Worm (Caenorhabditis elegans): Measurements from ENCODE around the gene zmp-6.

zmp-6 gene

DNA sequence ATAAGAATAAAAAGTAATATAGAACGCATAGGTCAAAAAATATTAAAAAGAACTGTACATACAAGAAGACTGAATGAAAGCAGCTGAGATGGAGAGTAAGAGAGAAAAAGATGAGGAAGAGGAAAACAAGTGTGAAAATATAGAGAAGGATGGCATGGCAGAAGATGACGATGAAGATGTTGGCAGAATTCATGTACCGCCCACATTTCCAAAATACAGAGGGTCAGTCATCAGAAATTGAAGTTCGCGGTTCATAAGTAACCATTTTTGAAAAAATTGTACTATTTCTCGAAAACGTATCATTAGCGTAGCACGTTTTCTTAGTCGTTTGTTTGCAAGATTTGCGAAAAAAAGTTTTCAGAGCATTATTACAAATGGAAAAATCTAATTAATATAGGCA lies at the start of gene zmp-6:
zmp-6 (minus strand) TSS at position 101 of the 400 bp plus-strand sequence.
- TF ChIP-seq ceh-22 (tag; optimal IDR thresholded peaks at IDR 0.05) (no peak), ceh-2 (tag; optimal IDR thresholded peaks at IDR 0.05) (no peak), hlh-6 (tag; optimal IDR thresholded peaks at IDR 0.05) (no peak)

DNA sequence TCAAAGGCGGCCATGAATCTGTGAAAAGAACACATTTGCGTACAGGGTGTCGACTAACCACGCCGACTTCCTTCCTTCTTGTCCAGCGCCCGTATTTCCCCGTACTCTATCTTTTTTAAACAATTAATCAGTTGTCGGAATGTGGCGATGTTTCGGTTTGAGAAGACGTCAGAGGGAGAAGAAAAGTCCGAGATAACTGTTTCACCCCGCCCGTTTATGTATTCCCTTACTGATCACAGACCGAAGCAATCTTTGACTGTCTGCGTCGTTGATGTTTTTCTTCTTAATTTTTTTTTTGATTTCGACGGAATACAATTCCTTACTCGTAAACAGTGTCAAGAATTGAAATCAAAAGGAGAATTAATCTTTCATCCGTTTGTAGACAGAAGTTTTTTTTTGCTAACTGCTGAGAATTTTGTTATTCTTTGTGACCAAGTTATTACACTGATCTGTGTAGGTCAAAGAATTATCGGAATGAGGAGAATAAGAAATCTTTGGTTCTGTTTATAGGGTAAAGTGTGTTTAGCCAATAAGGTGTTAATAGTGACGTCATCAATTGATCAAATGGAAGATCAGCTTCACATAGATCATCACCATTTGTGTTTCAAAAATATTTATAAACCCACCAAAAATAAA lies 49.5 kb upstream of the zmp-6 start:
- no peak for TF ChIP-seq hlh-30 (tag; optimal IDR thresholded peaks at IDR 0.05; ENCODE audit: insufficient read depth)
- TF ChIP-seq rnt-1 (tag; optimal IDR thresholded peaks at IDR 0.05) = no peak
- no peak for TF ChIP-seq ceh-34 (tag; optimal IDR thresholded peaks at IDR 0.05)
- TF ChIP-seq fkh-10 (GFP tag; optimal IDR thresholded peaks at IDR 0.05) = no peak
- no peak for TF ChIP-seq ceh-31 (tag; optimal IDR thresholded peaks at IDR 0.05)
- no peak for TF ChIP-seq pag-3 (tag; optimal IDR thresholded peaks at IDR 0.05; ENCODE audit: borderline replicate concordance)
- TF ChIP-seq sox-4 (tag; optimal IDR thresholded peaks at IDR 0.05) = no peak
- no peak for TF ChIP-seq fkh-6 (tag; optimal IDR thresholded peaks at IDR 0.05)
- TF ChIP-seq nhr-232 (tag; optimal IDR thresholded peaks at IDR 0.05) = no peak
- no peak for TF ChIP-seq ceh-24 (tag; optimal IDR thresholded peaks at IDR 0.05)
- no peak for TF ChIP-seq dve-1 (tag; optimal IDR thresholded peaks at IDR 0.05)
- no peak for TF ChIP-seq nhr-11 (tag; optimal IDR thresholded peaks at IDR 0.05)
- no peak for TF ChIP-seq ceh-9 (tag; optimal IDR thresholded peaks at IDR 0.05)
- TF ChIP-seq madf-2 (tag; optimal IDR thresholded peaks at IDR 0.05) = no peak
- no peak for TF ChIP-seq pha-2 (tag; optimal IDR thresholded peaks at IDR 0.05)
- TF ChIP-seq ceh-45 (GFP tag; IDR thresholded peaks at IDR 0.05) = no peak
- TF ChIP-seq ets-4 (tag; optimal IDR thresholded peaks at IDR 0.05) = no peak
- TF ChIP-seq zip-5 (tag; optimal IDR thresholded peaks at IDR 0.05) = no peak
- TF ChIP-seq C08G9.2 (tag; optimal IDR thresholded peaks at IDR 0.05) = no peak

DNA sequence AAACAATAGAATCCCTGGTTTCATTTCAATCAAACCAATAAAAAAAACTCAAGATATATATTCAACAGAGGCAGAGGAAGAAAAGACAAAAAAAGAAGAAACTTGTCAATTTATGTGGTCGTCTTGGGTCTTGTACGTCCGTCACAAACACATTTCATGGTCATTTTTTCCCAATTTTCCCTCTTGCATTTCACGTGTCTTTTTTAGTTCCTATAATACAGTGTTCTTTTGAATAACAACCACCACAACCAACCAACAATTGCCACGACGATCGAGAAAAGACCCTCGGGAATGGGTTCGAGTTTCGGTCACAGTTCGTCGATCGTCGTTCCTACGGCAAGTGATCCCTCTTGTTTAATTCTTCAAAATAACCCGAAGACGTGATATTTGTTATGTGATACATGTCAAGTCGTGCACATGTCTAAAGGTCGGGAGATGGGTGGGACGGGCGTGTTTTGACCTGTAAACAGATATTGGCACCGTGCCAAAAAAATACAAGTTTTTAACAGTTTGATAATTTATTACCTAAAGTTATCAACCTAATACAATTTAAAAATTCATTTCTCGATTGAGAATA lies 48.5 kb upstream of the zmp-6 start:
- TF ChIP-seq ets-4 (tag; optimal IDR thresholded peaks at IDR 0.05) = no peak
- no peak for TF ChIP-seq lim-6 (tag; optimal IDR thresholded peaks at IDR 0.05)
- no peak for TF ChIP-seq fax-1 (tag; optimal IDR thresholded peaks at IDR 0.05)
- TF ChIP-seq pax-1 (tag; optimal IDR thresholded peaks at IDR 0.05) = no peak
- TF ChIP-seq unc-3 (GFP tag; conservative IDR thresholded peaks at IDR 0.05) = no peak
- no peak for TF ChIP-seq unc-3 (tag; optimal IDR thresholded peaks at IDR 0.05)
- TF ChIP-seq dmd-4 (tag; optimal IDR thresholded peaks at IDR 0.05; ENCODE audit: borderline replicate concordance) = no peak

DNA sequence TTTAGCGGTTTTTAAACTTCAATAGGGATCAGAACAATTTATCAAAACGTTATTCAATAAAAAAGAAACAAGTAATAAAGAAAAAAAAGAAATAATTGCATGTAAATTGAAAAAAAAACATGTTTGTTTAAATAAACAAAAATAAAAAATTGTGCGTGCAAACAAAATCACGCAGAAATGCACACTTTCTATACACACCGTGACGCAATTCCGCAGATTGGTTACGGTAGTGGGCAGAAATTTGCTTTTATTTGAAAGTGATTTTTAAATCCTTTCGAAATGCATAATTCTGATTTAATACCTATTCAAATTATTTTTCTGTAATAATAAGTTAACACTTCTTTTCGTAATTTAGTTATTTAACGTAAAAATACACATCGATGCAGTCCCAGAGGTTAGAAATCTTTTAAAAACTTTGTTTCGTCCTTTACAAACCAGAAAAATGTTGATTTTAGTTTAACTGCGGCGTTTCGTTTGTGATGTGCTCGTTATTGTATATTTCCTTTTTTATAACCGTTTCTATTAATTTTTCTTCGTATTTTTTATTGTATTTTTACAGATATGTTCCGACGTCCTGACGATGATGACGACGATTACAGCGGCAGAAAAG lies 45.5 kb upstream of the zmp-6 start, which contains the start of gene cwf-19L2:
cwf-19L2 (plus strand) TSS at position 560 of the 610 bp plus-strand sequence.
- TF ChIP-seq ceh-31 (tag; optimal IDR thresholded peaks at IDR 0.05) = no peak

DNA sequence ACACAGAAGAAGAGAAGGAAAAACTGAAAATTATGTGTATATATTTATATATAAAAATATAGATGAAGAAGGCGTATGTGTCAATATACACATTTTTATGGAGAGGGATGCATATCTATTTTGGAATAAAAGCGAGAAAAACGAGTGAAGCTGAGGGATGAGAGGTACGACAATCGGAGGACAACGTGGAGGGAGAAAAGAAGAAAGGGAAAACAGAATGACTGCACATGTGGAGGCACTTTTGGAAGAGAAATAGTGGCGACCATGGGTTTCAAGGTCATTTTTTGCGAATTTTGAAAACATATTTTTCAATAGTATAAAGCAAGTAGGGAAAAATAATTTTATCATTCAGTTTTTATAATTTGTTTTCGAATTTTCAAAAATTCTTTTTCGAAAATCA lies 44.9 kb upstream of the zmp-6 start:
- peak; percentile 10 for TF ChIP-seq unc-55 (GFP tag; optimal IDR thresholded peaks at IDR 0.05)
- no peak for TF ChIP-seq ceh-31 (tag; optimal IDR thresholded peaks at IDR 0.05)
- no peak for TF ChIP-seq unc-42 (tag; optimal IDR thresholded peaks at IDR 0.05)
- no peak for TF ChIP-seq elt-4 (tag; optimal IDR thresholded peaks at IDR 0.05)
- TF ChIP-seq ceh-34 (tag; optimal IDR thresholded peaks at IDR 0.05) = no peak

DNA sequence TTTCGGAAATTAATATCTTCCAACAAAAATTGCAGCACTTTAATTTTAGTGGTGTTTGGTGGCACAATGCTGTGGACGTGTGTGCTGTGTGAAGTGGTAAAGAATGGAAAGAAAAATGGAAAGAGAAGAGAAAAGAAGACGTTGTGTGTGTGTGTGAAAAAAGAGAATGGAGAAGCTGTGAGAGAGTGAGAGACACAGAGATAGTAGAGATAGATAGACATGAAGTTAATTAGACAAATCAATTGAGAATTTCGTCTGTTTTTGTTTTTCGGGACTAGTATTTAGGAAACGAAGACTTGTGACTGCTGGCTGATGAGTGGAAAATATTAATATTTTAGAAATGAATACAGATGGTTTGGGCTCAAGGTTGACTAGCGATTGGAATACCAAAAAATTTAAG lies 43.6 kb upstream of the zmp-6 start:
- TF ChIP-seq unc-42 (tag; optimal IDR thresholded peaks at IDR 0.05) = peak; percentile 48
- TF ChIP-seq T23F11.4 (GFP tag; optimal IDR thresholded peaks at IDR 0.05) = no peak
